Fruit fly (Drosophila melanogaster) whole organism, adult: ENCODE measurements around the gene tyf.

Experiments used
- CG11617 ChIP-seq: fragments of 200-800 bp; sonication (Bioruptor generic); optimal IDR thresholded peaks from 2 replicates; lab custom pipeline; 2017; ENCODE audit warnings: mild to moderate bottlenecking, missing biosample characterization, missing genetic modification reagents, missing genetic modification characterization
- CG12768 ChIP-seq: fragments of 200-800 bp; sonication (Bioruptor generic); optimal IDR thresholded peaks from 2 replicates; lab custom pipeline; 2017; ENCODE audit warnings: missing biosample characterization, missing genetic modification characterization, mild to moderate bottlenecking, moderate library complexity, missing genetic modification reagents
- CG14711 ChIP-seq: fragments of 200-800 bp; sonication (Bioruptor generic); optimal IDR thresholded peaks from 2 replicates; lab custom pipeline; 2018; ENCODE audit warnings: missing biosample characterization, mild to moderate bottlenecking, missing genetic modification characterization, moderate library complexity
- CG1620 ChIP-seq: fragments of 200-800 bp; sonication (Bioruptor generic); optimal IDR thresholded peaks from 2 replicates; lab custom pipeline; 2016; ENCODE audit warnings: missing biosample characterization, missing genetic modification characterization
- CG33017 ChIP-seq: fragments of 200-800 bp; sonication (Bioruptor generic); optimal IDR thresholded peaks from 2 replicates; lab custom pipeline; 2018; ENCODE audit warnings: missing biosample characterization, mild to moderate bottlenecking, missing genetic modification characterization, moderate library complexity
- CG5204 ChIP-seq: fragments of 200-800 bp; sonication (Bioruptor generic); optimal IDR thresholded peaks from 2 replicates; lab custom pipeline; 2016; ENCODE audit warnings: missing biosample characterization, missing genetic modification characterization
- CG7045 ChIP-seq: fragments of 200-800 bp; sonication (Bioruptor generic); optimal IDR thresholded peaks from 2 replicates; lab custom pipeline; 2017; ENCODE audit warnings: missing biosample characterization, mild to moderate bottlenecking, missing genetic modification characterization
- CG7101 ChIP-seq: fragments of 200-800 bp; sonication (Bioruptor generic); optimal IDR thresholded peaks from 2 replicates; lab custom pipeline; 2018; ENCODE audit warnings: missing biosample characterization, mild to moderate bottlenecking, missing genetic modification characterization, moderate library complexity
- Clk ChIP-seq: fragments of 200-800 bp; sonication (Bioruptor generic); optimal IDR thresholded peaks from 2 replicates; lab custom pipeline; 2017; ENCODE audit warnings: missing biosample characterization, missing genetic modification characterization
- Crg-1 ChIP-seq: fragments of 200-800 bp; sonication (Bioruptor generic); optimal IDR thresholded peaks from 2 replicates; lab custom pipeline; 2016; ENCODE audit warnings: missing biosample characterization, missing genetic modification characterization
- Hr96 ChIP-seq: fragments of 200-800 bp; sonication (Bioruptor generic); optimal IDR thresholded peaks from 2 replicates; lab custom pipeline; 2016; ENCODE audit warnings: missing biosample characterization, missing genetic modification characterization
- Mnt ChIP-seq: fragments of 200-800 bp; sonication (Bioruptor generic); optimal IDR thresholded peaks from 2 replicates; lab custom pipeline; 2016; ENCODE audit warnings: missing biosample characterization, mild to moderate bottlenecking, missing genetic modification characterization
- bab1 ChIP-seq: fragments of 200-800 bp; sonication (Bioruptor generic); optimal IDR thresholded peaks from 3 replicates; lab custom pipeline; 2019; ENCODE audit warnings: missing biosample characterization, mild to moderate bottlenecking, missing genetic modification characterization, moderate library complexity
- cic ChIP-seq: fragments of 200-800 bp; sonication (Bioruptor generic); optimal IDR thresholded peaks from 2 replicates; lab custom pipeline; 2017; ENCODE audit warnings: missing biosample characterization, mild to moderate bottlenecking, missing genetic modification characterization, moderate library complexity
- cnc ChIP-seq, 2 experiments: fragments of >200 bp; optimal IDR thresholded peaks; 2 replicates each; lab custom pipeline; 2017
- kay ChIP-seq: fragments of 200-800 bp; sonication (Bioruptor generic); peaks from one replicate; lab custom pipeline; 2016; ENCODE audit warnings: missing biosample characterization, missing genetic modification characterization, borderline replicate concordance
- ovo ChIP-seq: fragments of 200-800 bp; sonication (Bioruptor generic); optimal IDR thresholded peaks from 2 replicates; lab custom pipeline; 2016; ENCODE audit warnings: missing biosample characterization, missing genetic modification characterization
- pad ChIP-seq: fragments of 200-800 bp; sonication (Bioruptor generic); optimal IDR thresholded peaks from 3 replicates; lab custom pipeline; 2017; ENCODE audit warnings: missing biosample characterization, missing genetic modification characterization, mild to moderate bottlenecking, moderate library complexity, missing genetic modification reagents
- tj ChIP-seq: fragments of 200-800 bp; sonication (Bioruptor generic); optimal IDR thresholded peaks from 3 replicates; lab custom pipeline; 2017; ENCODE audit warnings: missing biosample characterization, mild to moderate bottlenecking, missing genetic modification characterization, moderate library complexity
- toe ChIP-seq: fragments of 200-800 bp; sonication (Bioruptor generic); optimal IDR thresholded peaks from 2 replicates; lab custom pipeline; 2016; ENCODE audit warnings: missing biosample characterization, missing genetic modification characterization

tyf gene

DNA sequence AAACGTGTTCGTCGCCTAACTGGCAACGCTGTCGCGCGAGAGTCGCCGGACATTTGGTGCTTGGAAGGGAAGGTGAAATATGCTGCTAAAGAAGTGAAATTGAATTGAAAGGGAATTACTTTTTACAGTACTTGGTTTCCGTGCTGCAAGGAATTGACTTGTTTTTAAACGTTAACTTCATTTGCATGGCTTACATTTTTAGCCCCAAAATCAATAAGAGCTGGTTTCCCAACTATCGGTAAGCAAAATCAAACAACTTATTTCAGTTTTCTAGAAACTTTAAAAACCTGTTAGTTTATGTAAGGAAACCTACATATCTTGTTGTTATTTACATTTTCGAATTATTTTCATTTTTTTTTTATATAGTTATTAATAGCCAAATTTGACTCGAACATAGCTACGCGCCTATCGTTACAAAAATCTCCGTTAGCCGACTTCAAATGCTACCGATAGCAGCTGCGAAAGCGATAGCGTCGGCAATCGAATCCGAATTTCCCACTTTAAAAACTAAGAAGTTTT lies 3.1 kb upstream of the tyf start, which contains the start of the genes dgt4 and Nsun2:
dgt4 (plus strand) TSS at position 4 of the 519 bp plus-strand sequence.
Nsun2 (minus strand) TSS at position 37 of the 519 bp plus-strand sequence.
- TF ChIP-seq Mnt (peak; percentile 66), Hr96 (GFP tag; lab: Kevin White, UChicago) (no peak)

DNA sequence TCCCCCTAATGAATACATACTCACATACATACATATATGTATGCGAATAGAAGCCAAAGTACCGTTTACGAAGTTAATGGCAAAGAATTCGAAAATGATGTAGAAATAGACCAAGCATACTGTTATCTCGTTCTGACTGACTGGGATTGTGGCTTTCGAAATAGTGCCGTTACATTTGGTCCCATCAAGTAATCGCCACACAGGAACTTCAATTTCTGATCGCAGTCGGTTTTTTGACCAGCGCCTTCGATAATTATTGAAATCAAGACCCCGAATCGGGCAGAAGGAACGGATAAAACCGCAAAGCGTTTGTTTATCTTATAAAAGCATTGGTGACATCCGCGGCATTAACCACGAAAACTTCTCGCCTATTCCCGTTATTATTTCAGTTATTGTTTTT lies 2.8 kb downstream of the tyf start:
- peak; percentile 87 for TF ChIP-seq pad
- TF ChIP-seq ovo: peak; percentile 88
- TF ChIP-seq Clk (GFP tag; lab: Kevin White, UChicago): no peak
- TF ChIP-seq CG14711 (tag; lab: Kevin White, UChicago): no peak
- no peak for TF ChIP-seq kay
- no peak for TF ChIP-seq CG1620 (GFP tag; lab: Kevin White, UChicago)
- TF ChIP-seq Mnt: no peak
- no peak for TF ChIP-seq CG33017 (tag; lab: Kevin White, UChicago)
- no peak for TF ChIP-seq bab1 (GFP tag; lab: Kevin White, UChicago)

DNA sequence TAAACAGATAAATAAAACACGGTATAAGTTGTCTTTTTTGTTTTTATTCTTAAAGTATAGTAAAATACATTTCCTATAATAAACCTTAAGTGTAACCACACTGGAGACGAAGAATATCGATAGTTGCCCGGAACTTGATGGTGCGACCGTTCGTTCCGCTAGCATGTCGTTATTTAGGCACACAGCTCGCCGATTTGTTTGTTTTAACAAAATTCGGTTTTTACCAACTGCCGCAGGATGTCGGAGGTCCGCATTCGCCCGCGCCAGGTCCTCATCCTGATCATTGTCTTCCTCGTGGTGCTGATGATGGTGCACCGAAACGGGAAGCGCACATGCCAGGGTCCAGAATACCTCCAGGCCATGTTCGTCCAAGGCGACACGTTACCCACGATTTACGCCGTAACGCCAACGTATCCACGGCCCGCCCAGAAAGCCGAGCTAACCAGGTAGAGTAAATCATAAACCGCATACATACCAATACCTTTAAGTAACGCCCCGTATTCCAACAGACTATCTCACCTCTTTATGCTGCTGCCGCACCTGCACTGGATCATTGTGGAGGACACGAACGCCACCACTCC lies 14.3 kb downstream of the tyf start, which contains the start of gene GlcAT-I:
GlcAT-I (plus strand) TSS at position 163 of the 581 bp plus-strand sequence.
- no peak for TF ChIP-seq CG11617 (GFP tag; lab: Kevin White, UChicago)
- no peak for TF ChIP-seq Mnt
- no peak for TF ChIP-seq ovo
- TF ChIP-seq pad: no peak
- TF ChIP-seq CG7045 (GFP tag; lab: Kevin White, UChicago): no peak
- TF ChIP-seq kay: no peak
- TF ChIP-seq bab1 (GFP tag; lab: Kevin White, UChicago): no peak
- no peak for TF ChIP-seq Hr96 (GFP tag; lab: Kevin White, UChicago)
- no peak for TF ChIP-seq Crg-1 (GFP tag; lab: Kevin White, UChicago)
- no peak for TF ChIP-seq cnc (optimal IDR thresholded peaks at IDR 0.05; lab: Kevin White, UChicago)
- no peak for TF ChIP-seq CG7101 (tag; lab: Kevin White, UChicago)
- TF ChIP-seq CG33017 (tag; lab: Kevin White, UChicago): no peak
- TF ChIP-seq CG14711 (tag; lab: Kevin White, UChicago): no peak
- no peak for TF ChIP-seq tj (GFP tag; lab: Kevin White, UChicago)
- no peak for TF ChIP-seq cic (GFP tag; lab: Kevin White, UChicago)
- no peak for TF ChIP-seq CG12768 (GFP tag; lab: Kevin White, UChicago)

DNA sequence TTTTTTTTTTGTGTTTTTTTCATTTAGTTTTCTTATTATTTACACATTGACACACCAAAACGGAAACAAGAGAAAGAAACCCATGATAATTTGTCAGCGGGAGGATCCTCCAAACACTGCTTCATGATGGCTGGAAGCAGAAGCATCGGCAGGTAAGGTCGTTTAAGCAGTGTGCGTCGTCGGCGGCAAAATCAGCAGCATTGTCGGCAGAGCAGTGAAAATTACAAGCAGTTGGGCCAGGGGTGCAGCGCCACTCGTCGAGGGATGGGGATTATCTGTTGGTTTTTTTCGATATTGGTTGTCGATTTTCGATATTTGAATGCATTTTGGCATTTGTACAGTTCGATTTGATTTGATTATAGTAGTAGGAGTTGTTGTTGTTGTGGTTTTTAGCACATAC lies 22.2 kb downstream of the tyf start:
- TF ChIP-seq bab1 (GFP tag; lab: Kevin White, UChicago) (no peak), toe (GFP tag; lab: Kevin White, UChicago) (no peak), CG33017 (tag; lab: Kevin White, UChicago) (no peak), ovo (no peak), Mnt (no peak), pad (no peak), Crg-1 (GFP tag; lab: Kevin White, UChicago) (no peak), CG14711 (tag; lab: Kevin White, UChicago) (no peak), CG7101 (tag; lab: Kevin White, UChicago) (no peak), CG11617 (GFP tag; lab: Kevin White, UChicago) (no peak), tj (GFP tag; lab: Kevin White, UChicago) (no peak), CG12768 (GFP tag; lab: Kevin White, UChicago) (no peak)

DNA sequence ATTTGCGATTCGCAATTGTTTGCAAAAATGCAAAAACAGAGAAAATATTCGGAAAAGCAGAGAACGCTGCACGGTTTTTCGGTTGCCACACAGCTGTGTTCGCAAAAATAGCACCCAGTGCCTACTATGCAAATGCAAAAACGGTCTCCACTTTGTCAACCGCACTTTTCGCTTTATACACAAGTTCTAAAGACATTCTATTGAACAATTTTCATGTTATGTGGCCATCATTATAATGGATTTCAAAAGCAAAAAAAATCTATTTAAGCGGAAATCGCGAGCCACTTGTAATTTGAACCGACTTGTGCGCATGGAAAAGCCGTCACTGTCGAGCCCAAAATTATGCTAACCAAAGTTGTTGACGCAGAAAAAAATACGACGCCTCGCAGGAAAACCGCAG lies 34.2 kb downstream of the tyf start:
- TF ChIP-seq tj (GFP tag; lab: Kevin White, UChicago) (peak; percentile 25), CG14711 (tag; lab: Kevin White, UChicago) (no peak), bab1 (GFP tag; lab: Kevin White, UChicago) (peak; percentile 46), Hr96 (GFP tag; lab: Kevin White, UChicago) (no peak)

DNA sequence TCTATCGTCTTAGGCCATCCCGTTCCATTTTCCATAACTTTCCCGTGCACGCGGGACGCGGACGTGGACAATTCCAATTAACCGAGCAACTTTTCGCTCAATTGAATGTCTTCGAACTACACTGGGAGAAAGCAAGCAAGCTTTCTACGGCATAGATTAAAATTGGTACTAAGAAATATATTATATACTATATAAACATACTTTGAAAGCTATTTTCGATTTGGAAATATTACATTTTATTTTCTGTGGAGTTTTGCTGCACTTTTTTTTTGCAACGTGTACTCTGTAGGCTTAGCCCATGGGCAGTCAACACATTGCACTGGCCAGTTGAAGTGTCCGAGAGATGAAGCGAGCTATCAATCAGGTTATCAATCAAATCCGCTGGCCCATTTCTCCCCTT lies 53.7 kb downstream of the tyf start:
- TF ChIP-seq toe (GFP tag; lab: Kevin White, UChicago): no peak
- no peak for TF ChIP-seq tj (GFP tag; lab: Kevin White, UChicago)
- no peak for TF ChIP-seq CG5204 (GFP tag; lab: Kevin White, UChicago)
- TF ChIP-seq cnc (optimal IDR thresholded peaks at IDR 0.05; lab: Kevin White, UChicago): no peak
- no peak for TF ChIP-seq CG33017 (tag; lab: Kevin White, UChicago)
- no peak for TF ChIP-seq CG7045 (GFP tag; lab: Kevin White, UChicago)
- no peak for TF ChIP-seq CG7101 (tag; lab: Kevin White, UChicago)
- TF ChIP-seq CG1620 (GFP tag; lab: Kevin White, UChicago): no peak
- no peak for TF ChIP-seq CG14711 (tag; lab: Kevin White, UChicago)
- TF ChIP-seq pad: no peak
- TF ChIP-seq bab1 (GFP tag; lab: Kevin White, UChicago): no peak
- TF ChIP-seq Crg-1 (GFP tag; lab: Kevin White, UChicago): no peak
- no peak for TF ChIP-seq CG12768 (GFP tag; lab: Kevin White, UChicago)
- no peak for TF ChIP-seq Mnt
- no peak for TF ChIP-seq CG11617 (GFP tag; lab: Kevin White, UChicago)
